Worm (Caenorhabditis elegans) whole organism, L1 larva: ENCODE results near the gene daf-15.
A peak's percentile ranks its signal among the peaks of the same experiment; 100 is the strongest.

ENCODE experiments used
- jun-1 ChIP-seq: fragments of 150-350 bp; optimal IDR thresholded peaks from 2 replicates; lab custom pipeline; 2014; ENCODE audit warnings: missing biosample characterization, missing genetic modification reagents, missing genetic modification characterization
- lin-39 ChIP-seq: fragments of 150-350 bp; optimal IDR thresholded peaks from 2 replicates; lab custom pipeline; 2014; ENCODE audit warnings: missing biosample characterization, missing genetic modification reagents, missing genetic modification characterization
- unc-86 ChIP-seq: sonication (generic microtip); optimal IDR thresholded peaks from 2 replicates; lab custom pipeline; 2016; ENCODE audit warnings: missing genetic modification characterization, missing compliant biosample characterization

ce11 chrIV:9442106-9442532 lies 56.1 kb downstream of the daf-15 start:
- TF ChIP-seq unc-86 (tag; lab: Kevin White, UChicago) = no peak
- peak; percentile 44 for TF ChIP-seq jun-1 (tag; lab: Kevin White, UChicago)
- TF ChIP-seq lin-39 = no peak
